Worm (Caenorhabditis elegans) whole organism, L4 larva: ENCODE data around the gene ttr-32.

Experiments used
- T20F7.1 ChIP-seq: fragments of 200-800 bp; sonication (Bioruptor generic); optimal IDR thresholded peaks from 2 replicates; lab custom pipeline; 2018; ENCODE audit warnings: mild to moderate bottlenecking, missing genetic modification characterization, missing compliant biosample characterization
- aha-1 ChIP-seq: fragments of 150-350 bp; peaks from one replicate; lab custom pipeline; 2014; ENCODE audit warnings: missing biosample characterization, missing genetic modification characterization
- aly-2 ChIP-seq: sonication (generic microtip); optimal IDR thresholded peaks from 2 replicates; lab custom pipeline; 2018; ENCODE audit warnings: missing biosample characterization, missing genetic modification characterization
- ceh-20 ChIP-seq: fragments of 200-800 bp; sonication (Bioruptor generic); IDR thresholded peaks from 2 replicates; pipeline ENCODE4 v1.3.6; 2022; ENCODE audit warnings: missing genetic modification reagents, missing genetic modification characterization, missing compliant biosample characterization
- ceh-32 ChIP-seq: sonication (generic microtip); optimal IDR thresholded peaks from 2 replicates; lab custom pipeline; 2016; ENCODE audit warnings: mild to moderate bottlenecking, missing genetic modification characterization, missing compliant biosample characterization; ENCODE audit not compliant: poor library complexity
- daf-16 ChIP-seq, 3 experiments: sonication (generic microtip); optimal IDR thresholded peaks; 2 replicates each; lab custom pipeline; 2016 to 2017; ENCODE audit warnings: missing genetic modification characterization in 3 of 3, missing genetic modification reagents in 3 of 3, mild to moderate bottlenecking in 2 of 3, missing compliant biosample characterization in 2 of 3, missing biosample characterization in 1 of 3, moderate library complexity in 1 of 3
- daf-19 ChIP-seq: fragments of 200-800 bp; sonication (Bioruptor generic); conservative IDR thresholded peaks from 2 replicates; pipeline ENCODE4 v1.3.6; 2022; ENCODE audit warnings: missing genetic modification characterization, missing compliant biosample characterization
- daf-8 ChIP-seq: fragments of 200-800 bp; sonication (Bioruptor generic); IDR thresholded peaks from 2 replicates; pipeline ENCODE4 v1.3.6; 2022; ENCODE audit warnings: missing genetic modification characterization, missing compliant biosample characterization
- dmd-6 ChIP-seq: fragments of 200-800 bp; sonication (Bioruptor generic); IDR thresholded peaks from 2 replicates; pipeline ENCODE4 v1.3.6; 2022; ENCODE audit warnings: missing genetic modification reagents, missing genetic modification characterization, missing compliant biosample characterization
- duxl-1 ChIP-seq: sonication (generic microtip); optimal IDR thresholded peaks from 2 replicates; lab custom pipeline; 2016; ENCODE audit warnings: mild to moderate bottlenecking, missing genetic modification characterization, moderate library complexity, missing compliant biosample characterization; ENCODE audit not compliant: poor library complexity
- dve-1 ChIP-seq: sonication (generic microtip); optimal IDR thresholded peaks from 2 replicates; lab custom pipeline; 2017; ENCODE audit warnings: antibody characterized with exemption, mild to moderate bottlenecking, missing genetic modification characterization, missing compliant biosample characterization; ENCODE audit not compliant: insufficient read depth
- gei-8 ChIP-seq: fragments of 200-800 bp; sonication (Bioruptor generic); optimal IDR thresholded peaks from 2 replicates; lab custom pipeline; 2018; ENCODE audit warnings: mild to moderate bottlenecking, missing genetic modification characterization, missing compliant biosample characterization
- hlh-11 ChIP-seq: fragments of 200-800 bp; sonication (Bioruptor generic); optimal IDR thresholded peaks from 2 replicates; lab custom pipeline; 2018; ENCODE audit warnings: mild to moderate bottlenecking, missing genetic modification characterization, missing compliant biosample characterization
- hlh-30 ChIP-seq: sonication (generic microtip); optimal IDR thresholded peaks from 2 replicates; lab custom pipeline; 2017; ENCODE audit warnings: antibody characterized with exemption, mild to moderate bottlenecking, missing genetic modification characterization, missing compliant biosample characterization; ENCODE audit not compliant: insufficient read depth
- hmg-1.1 ChIP-seq: fragments of 200-800 bp; sonication (Bioruptor generic); IDR thresholded peaks from 2 replicates; pipeline ENCODE4 v1.3.6; 2022; ENCODE audit warnings: missing genetic modification reagents, missing genetic modification characterization, missing compliant biosample characterization
- jun-1 ChIP-seq: fragments of 150-350 bp; optimal IDR thresholded peaks from 2 replicates; lab custom pipeline; 2014; ENCODE audit warnings: missing biosample characterization, missing genetic modification reagents, missing genetic modification characterization
- lim-7 ChIP-seq: fragments of 200-800 bp; sonication (Bioruptor generic); IDR thresholded peaks from 2 replicates; pipeline ENCODE4 v1.3.6; 2022; ENCODE audit warnings: missing genetic modification characterization, missing compliant biosample characterization
- lin-15B ChIP-seq: fragments of 150-350 bp; sonication (generic microtip); optimal IDR thresholded peaks from 3 replicates; lab custom pipeline; 2014; ENCODE audit warnings: missing biosample characterization, missing genetic modification characterization
- lin-38 ChIP-seq: fragments of 200-800 bp; sonication (Bioruptor generic); IDR thresholded peaks from 2 replicates; pipeline ENCODE4 v1.3.6; 2022; ENCODE audit warnings: missing genetic modification reagents, missing genetic modification characterization, missing compliant biosample characterization
- lin-39 ChIP-seq: fragments of 150-350 bp; optimal IDR thresholded peaks from 2 replicates; lab custom pipeline; 2014; ENCODE audit warnings: missing biosample characterization, missing genetic modification reagents, missing genetic modification characterization
- lir-3 ChIP-seq: sonication (generic microtip); optimal IDR thresholded peaks from 2 replicates; lab custom pipeline; 2016; ENCODE audit warnings: mild to moderate bottlenecking, missing genetic modification characterization, missing compliant biosample characterization
- lsy-2 ChIP-seq, 2 experiments: fragments of 150-350 bp in 1 of 2; sonication (generic microtip) in 1 of 2; optimal IDR thresholded peaks; 2 replicates each; lab custom pipeline; 2014 to 2017; ENCODE audit warnings: missing biosample characterization in 2 of 2, missing genetic modification characterization in 2 of 2
- mdl-1 ChIP-seq, 2 experiments: fragments of 150-350 bp in 1 of 2; sonication (generic microtip) in 1 of 2; optimal IDR thresholded peaks; 2 replicates each; lab custom pipeline; 2014 to 2017; ENCODE audit warnings: missing biosample characterization in 2 of 2, missing genetic modification characterization in 2 of 2
- mdt-29 ChIP-seq: fragments of 200-800 bp; sonication (Bioruptor generic); IDR thresholded peaks from 2 replicates; pipeline ENCODE4 v1.3.6; 2022; ENCODE audit warnings: missing genetic modification reagents, missing genetic modification characterization, missing compliant biosample characterization
- mxl-2 ChIP-seq: fragments of 200-800 bp; sonication (Bioruptor generic); conservative IDR thresholded peaks from 2 replicates; pipeline ENCODE4 v1.3.6; 2022; ENCODE audit warnings: missing genetic modification reagents, missing genetic modification characterization, missing compliant biosample characterization
- nhr-102 ChIP-seq: sonication (generic microtip); optimal IDR thresholded peaks from 2 replicates; lab custom pipeline; 2016; ENCODE audit warnings: mild to moderate bottlenecking, missing genetic modification characterization, moderate library complexity, missing compliant biosample characterization
- nhr-11 ChIP-seq: fragments of 150-350 bp; optimal IDR thresholded peaks from 2 replicates; lab custom pipeline; 2014; ENCODE audit warnings: missing biosample characterization, missing genetic modification characterization
- nhr-25 ChIP-seq: sonication (generic microtip); optimal IDR thresholded peaks from 2 replicates; lab custom pipeline; 2017; ENCODE audit warnings: missing genetic modification characterization, mild to moderate bottlenecking, missing compliant biosample characterization, antibody characterized with exemption, moderate library complexity, borderline replicate concordance; ENCODE audit not compliant: insufficient read depth
- nhr-6 ChIP-seq: fragments of 150-350 bp; optimal IDR thresholded peaks from 2 replicates; lab custom pipeline; 2014; ENCODE audit warnings: missing biosample characterization, missing genetic modification characterization
- spr-1 ChIP-seq: sonication (generic microtip); optimal IDR thresholded peaks from 2 replicates; lab custom pipeline; 2016; ENCODE audit warnings: mild to moderate bottlenecking, missing genetic modification characterization, missing compliant biosample characterization
- tra-1 ChIP-seq: fragments of 200-800 bp; sonication (Bioruptor generic); IDR thresholded peaks from 2 replicates; pipeline ENCODE4 v1.3.6; 2022; ENCODE audit warnings: missing genetic modification reagents, missing genetic modification characterization, missing compliant biosample characterization
- unc-39 ChIP-seq: sonication (generic microtip); optimal IDR thresholded peaks from 2 replicates; lab custom pipeline; 2017; ENCODE audit warnings: missing biosample characterization, missing genetic modification characterization
- unc-62 ChIP-seq, 3 experiments: fragments of 150-350 bp in 1 of 3; sonication (generic microtip); optimal IDR thresholded peaks in 2 of 3; peaks in 1 of 3; 1 replicate in 1 of 3; 2 replicates in 2 of 3; lab custom pipeline; 2014 to 2017; ENCODE audit warnings: missing biosample characterization in 3 of 3, missing genetic modification characterization in 3 of 3, missing genetic modification reagents in 3 of 3, missing genotype in 1 of 3
- vab-7 ChIP-seq: fragments of 200-800 bp; sonication (Bioruptor generic); IDR thresholded peaks from 2 replicates; pipeline ENCODE4 v1.3.6; 2022; ENCODE audit warnings: missing genetic modification reagents, missing genetic modification characterization, missing compliant biosample characterization
- zip-2 ChIP-seq: fragments of 150-350 bp; optimal IDR thresholded peaks from 2 replicates; lab custom pipeline; 2014; ENCODE audit warnings: missing biosample characterization, missing genetic modification characterization

The ttr-32 gene

DNA sequence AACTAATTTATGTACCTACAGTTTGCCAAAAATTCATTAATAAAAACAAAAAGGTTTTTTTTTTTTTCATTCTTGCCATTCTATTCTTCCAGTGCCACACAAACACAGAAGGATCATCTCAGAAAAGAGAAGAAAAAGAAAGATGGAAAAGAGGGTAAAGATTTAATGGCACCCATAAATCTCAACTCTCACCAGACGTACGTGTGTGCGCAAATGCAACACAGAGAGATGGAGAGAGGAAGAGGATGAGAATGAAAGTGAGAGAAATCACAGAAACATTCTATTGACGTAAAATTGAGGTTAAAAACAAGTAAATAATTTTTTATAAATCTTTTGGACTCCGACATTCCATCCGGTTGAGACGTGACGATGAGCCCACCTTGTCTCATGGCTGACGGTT lies 22.0 kb upstream of the ttr-32 start:
- TF ChIP-seq daf-16 (GFP tag; optimal IDR thresholded peaks at IDR 0.05; lab: Kevin White, UChicago) = peak in 1 of 2 experiments; percentile 72
- TF ChIP-seq daf-16 (tag; optimal IDR thresholded peaks at IDR 0.05; lab: Kevin White, UChicago) = no peak
- TF ChIP-seq nhr-11 (tag; lab: Kevin White, UChicago) = peak; percentile 23
- TF ChIP-seq lsy-2 (tag; optimal IDR thresholded peaks at IDR 0.05; lab: Kevin White, UChicago) = peak in 1 of 2 experiments; percentile 10
- TF ChIP-seq lin-39 (tag; lab: Kevin White, UChicago) = no peak

DNA sequence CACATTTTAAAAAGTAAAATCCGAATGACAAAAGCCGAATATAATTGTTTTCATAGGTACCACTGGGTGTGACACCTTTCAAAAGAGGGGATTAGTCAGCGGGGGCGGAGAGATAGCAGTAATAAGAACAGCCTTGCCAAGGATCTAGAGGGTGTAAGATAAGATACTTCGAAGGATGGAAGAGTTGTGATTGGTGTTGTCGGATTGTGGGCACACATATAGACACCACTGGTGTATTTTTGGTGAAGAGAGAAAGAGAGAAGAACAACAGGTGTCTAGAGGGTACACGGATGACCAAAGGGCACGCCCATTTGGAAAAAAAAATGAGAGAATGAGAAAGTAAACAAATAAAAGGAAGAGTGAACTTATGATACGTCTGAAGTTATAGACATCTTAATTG lies 21.0 kb upstream of the ttr-32 start:
- TF ChIP-seq lim-7 (GFP tag; lab: Robert Waterston, UW) (no peak), nhr-25 (tag; lab: Kevin White, UChicago) (no peak), zip-2 (tag; lab: Kevin White, UChicago) (no peak), duxl-1 (tag; lab: Kevin White, UChicago) (no peak), lir-3 (no peak), mdl-1 (tag; optimal IDR thresholded peaks at IDR 0.05; lab: Kevin White, UChicago) (no peak), mdt-29 (no peak), ceh-32 (no peak), dmd-6 (GFP tag; lab: Robert Waterston, UW) (no peak), tra-1 (GFP tag; lab: Robert Waterston, UW) (no peak), unc-62 (GFP tag; optimal IDR thresholded peaks at IDR 0.05 in 1 of 2; lab: Kevin White, UChicago) (peak in 1 of 2 experiments; percentile 56), unc-62 (tag; optimal IDR thresholded peaks at IDR 0.05; lab: Kevin White, UChicago) (no peak), aha-1 (tag; lab: Kevin White, UChicago) (peak; percentile 53), daf-16 (GFP tag; optimal IDR thresholded peaks at IDR 0.05; lab: Kevin White, UChicago) (peak in 1 of 2 experiments; percentile 90), daf-16 (tag; optimal IDR thresholded peaks at IDR 0.05; lab: Kevin White, UChicago) (no peak), spr-1 (tag; lab: Kevin White, UChicago) (no peak), aly-2 (tag; lab: Kevin White, UChicago) (no peak), lin-15B (tag; lab: Kevin White, UChicago) (no peak), dve-1 (tag; lab: Kevin White, UChicago) (no peak), hlh-30 (tag; lab: Kevin White, UChicago) (no peak)
- TF ChIP-seq, all 104 proteins: peak for 3

DNA sequence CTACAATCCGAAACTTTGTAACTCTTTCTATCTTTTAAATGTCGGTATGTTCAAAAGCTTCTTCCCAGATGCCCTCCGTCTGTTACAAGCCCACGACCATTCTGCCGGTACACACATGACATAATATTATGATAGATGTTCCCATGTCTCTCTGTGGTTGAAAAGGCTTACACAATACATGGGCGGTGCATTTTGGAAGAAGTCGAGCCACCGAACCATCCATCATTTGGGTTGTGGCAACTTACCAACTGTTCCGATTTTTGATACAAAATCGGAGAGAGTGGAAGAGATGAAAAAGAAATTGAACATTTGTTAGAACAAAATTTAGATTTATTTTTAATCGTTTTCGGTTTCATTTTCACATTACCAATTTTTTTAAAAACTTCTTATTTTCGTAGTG lies 17.2 kb upstream of the ttr-32 start:
- TF ChIP-seq daf-19 (GFP tag; lab: Robert Waterston, UW) (no peak), nhr-11 (tag; lab: Kevin White, UChicago) (peak; percentile 44), unc-62 (GFP tag; optimal IDR thresholded peaks at IDR 0.05 in 1 of 2; lab: Kevin White, UChicago) (peak in 1 of 2 experiments; percentile 81), unc-62 (tag; optimal IDR thresholded peaks at IDR 0.05; lab: Kevin White, UChicago) (no peak), daf-16 (GFP tag; optimal IDR thresholded peaks at IDR 0.05; lab: Kevin White, UChicago) (peak in 1 of 2 experiments; percentile 15), daf-16 (tag; optimal IDR thresholded peaks at IDR 0.05; lab: Kevin White, UChicago) (no peak), ceh-20 (GFP tag; lab: Robert Waterston, UW) (0 out of 2 replicates have a peak, but pooled peaks have one; percentile 40), T20F7.1 (GFP tag; lab: Kevin White, UChicago) (no peak), lsy-2 (tag; optimal IDR thresholded peaks at IDR 0.05; lab: Kevin White, UChicago) (peak in 1 of 2 experiments; percentile 51), unc-39 (tag; lab: Kevin White, UChicago) (no peak)

DNA sequence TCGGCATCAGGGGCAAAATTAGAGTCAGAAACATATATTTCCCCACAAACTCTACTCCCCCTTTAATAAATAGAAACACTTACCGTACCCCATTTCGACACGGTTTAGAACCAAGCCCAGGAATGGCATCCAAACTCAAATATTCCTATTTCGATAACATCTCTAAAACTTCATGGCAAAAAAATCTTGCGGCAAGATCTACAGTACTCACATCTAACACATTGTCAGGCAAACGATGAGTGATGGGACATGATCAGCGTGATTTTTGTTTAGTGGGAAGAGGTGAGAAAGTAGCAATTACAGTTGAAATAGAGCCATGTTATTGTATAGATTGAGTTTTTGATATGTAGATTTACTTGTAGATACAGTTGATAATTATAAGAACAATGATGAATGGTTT lies 15.2 kb upstream of the ttr-32 start:
- TF ChIP-seq gei-8 (GFP tag; lab: Kevin White, UChicago) = no peak
- TF ChIP-seq hmg-1.1 (GFP tag; lab: Robert Waterston, UW) = no peak
- TF ChIP-seq nhr-6 = no peak
- TF ChIP-seq unc-62 (GFP tag; optimal IDR thresholded peaks at IDR 0.05 in 1 of 2; lab: Kevin White, UChicago) = no peak
- TF ChIP-seq unc-62 (tag; optimal IDR thresholded peaks at IDR 0.05; lab: Kevin White, UChicago) = no peak
- TF ChIP-seq vab-7 = no peak
- TF ChIP-seq hlh-11 (tag; lab: Kevin White, UChicago) = no peak
- no peak for TF ChIP-seq mdt-29
- TF ChIP-seq lin-38 (GFP tag; lab: Robert Waterston, UW) = no peak
- no peak for TF ChIP-seq aha-1 (tag; lab: Kevin White, UChicago)
- no peak for TF ChIP-seq nhr-102
- TF ChIP-seq lin-39 (tag; lab: Kevin White, UChicago) = no peak
- no peak for TF ChIP-seq jun-1 (tag; lab: Kevin White, UChicago)
- TF ChIP-seq daf-8 (GFP tag; lab: Robert Waterston, UW) = no peak
- TF ChIP-seq mxl-2 (GFP tag; lab: Robert Waterston, UW) = no peak
- TF ChIP-seq hlh-30 (tag; lab: Kevin White, UChicago) = no peak
